Fruit fly (Drosophila melanogaster) S2 (cell line): Measurements from ENCODE around the gene Sfp35C.

Source experiments
- CG8478 ChIP-seq: fragments of >200 bp; optimal IDR thresholded peaks from 2 replicates; lab custom pipeline; 2018
- CTCF ChIP-seq, 2 experiments: fragments of >200 bp; optimal IDR thresholded peaks; 2 replicates each; lab custom pipeline; 2018

DNA sequence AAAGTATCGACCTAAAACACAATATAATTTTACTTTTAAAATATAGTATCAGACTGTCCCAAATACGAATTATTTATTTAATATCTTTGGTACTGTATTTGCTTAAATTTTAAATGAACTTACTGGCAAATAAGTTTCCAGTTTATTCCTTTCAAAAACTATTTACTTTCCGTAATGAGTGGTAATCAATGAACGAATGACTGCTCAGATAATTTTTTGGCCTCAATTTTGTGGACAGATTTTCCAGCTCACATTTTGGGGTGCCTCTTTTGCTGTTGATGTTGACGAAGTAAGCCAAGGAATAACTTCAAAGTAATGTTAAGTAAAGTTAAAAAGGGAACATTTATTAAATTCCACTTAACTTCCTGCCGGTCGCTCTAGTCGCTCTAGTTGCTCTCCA lies 13.0 kb upstream of the Sfp35C start, which contains the start of gene CG43230:
- no peak for TF ChIP-seq CG8478 (lab: Kevin White, UChicago)
- no peak for TF ChIP-seq CTCF (optimal IDR thresholded peaks at IDR 0.05; lab: Kevin White, UChicago)
